Worm (Caenorhabditis elegans): ENCODE data around the gene skn-1.
A peak's percentile ranks its signal among the peaks of the same experiment; 100 is the strongest.

Gene skn-1

DNA sequence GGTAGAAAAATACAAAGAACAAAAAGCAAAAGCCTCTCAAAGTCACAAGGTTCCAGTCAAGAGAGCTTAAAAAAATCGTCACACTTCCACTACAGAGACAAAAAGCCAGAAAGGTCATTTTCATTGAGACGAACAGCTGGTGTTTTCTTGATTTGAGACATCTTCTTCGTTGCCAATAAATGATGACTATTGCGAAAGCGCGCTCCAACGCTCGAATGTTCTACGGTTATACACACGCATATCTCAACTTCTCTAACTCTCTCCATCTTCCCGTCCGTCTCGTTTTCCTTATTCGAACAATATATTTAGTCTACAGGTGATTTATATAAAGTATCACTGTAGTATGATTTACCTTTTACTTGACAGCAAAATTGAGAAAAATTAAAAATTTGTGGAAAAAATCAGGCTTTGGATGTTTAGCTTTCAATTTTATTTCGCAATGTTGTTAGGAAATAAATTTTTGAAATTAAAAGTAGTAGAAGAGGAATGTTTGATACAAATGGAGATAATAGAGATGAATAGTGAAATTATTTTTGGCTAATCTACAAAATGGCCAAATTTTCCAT is 5.3 kb upstream of the skn-1 start:
- no peak for TF ChIP-seq F13H6.1 (tag; optimal IDR thresholded peaks at IDR 0.05)
- TF ChIP-seq nfya-1 (tag; optimal IDR thresholded peaks at IDR 0.05), result peak; percentile 4
- peak; percentile 73 for TF ChIP-seq unc-55 (GFP tag; optimal IDR thresholded peaks at IDR 0.05)
- peak; percentile 30 for TF ChIP-seq hlh-30 (tag; optimal IDR thresholded peaks at IDR 0.05; ENCODE audit: insufficient read depth)
- TF ChIP-seq ceh-31 (tag; optimal IDR thresholded peaks at IDR 0.05), result peak; percentile 19

DNA sequence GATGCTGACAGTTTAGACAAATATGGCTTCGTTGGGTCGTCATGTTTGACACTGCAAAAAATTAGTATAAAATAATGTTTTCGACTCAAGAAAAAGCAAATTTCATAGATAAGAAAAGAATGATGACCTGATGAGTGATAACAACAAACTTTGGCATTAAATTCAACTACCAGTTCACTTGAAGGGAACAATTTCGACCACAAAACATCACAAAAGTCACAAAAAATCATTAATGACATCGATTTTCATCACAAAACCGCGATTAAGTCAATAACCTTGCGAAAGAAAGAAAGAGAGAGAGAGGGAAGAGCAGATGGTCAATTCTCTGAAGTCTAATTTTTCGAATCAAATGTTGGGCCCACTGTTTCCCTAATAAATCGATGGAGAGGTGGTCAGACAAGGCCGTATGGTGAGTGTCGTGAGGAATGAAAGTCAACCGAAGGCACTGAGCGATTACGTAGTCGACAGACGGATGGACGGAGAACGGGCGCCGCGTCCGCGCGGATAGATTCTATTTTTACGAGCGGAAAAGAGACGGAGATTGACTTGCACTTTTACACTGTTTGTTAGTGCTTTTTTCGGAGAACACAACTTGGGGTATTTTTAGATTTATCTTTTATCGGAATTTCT is 4.3 kb upstream of the skn-1 start, which contains the start of gene bec-1:
Gene bec-1, minus strand, starts transcription at position 51 of the 630 bp plus-strand sequence.
- no peak for TF ChIP-seq pha-4 (tag; optimal IDR thresholded peaks at IDR 0.05)
- no peak for TF ChIP-seq unc-3 (GFP tag; conservative IDR thresholded peaks at IDR 0.05)
- TF ChIP-seq unc-3 (tag; optimal IDR thresholded peaks at IDR 0.05), result no peak
- TF ChIP-seq ceh-30 (tag; optimal IDR thresholded peaks at IDR 0.05), result no peak
- TF ChIP-seq zip-5 (tag; optimal IDR thresholded peaks at IDR 0.05), result no peak
- TF ChIP-seq fax-1 (tag; optimal IDR thresholded peaks at IDR 0.05), result no peak
- no peak for TF ChIP-seq unc-55 (GFP tag; optimal IDR thresholded peaks at IDR 0.05)
- TF ChIP-seq K02D7.2 (tag; optimal IDR thresholded peaks at IDR 0.05), result no peak

DNA sequence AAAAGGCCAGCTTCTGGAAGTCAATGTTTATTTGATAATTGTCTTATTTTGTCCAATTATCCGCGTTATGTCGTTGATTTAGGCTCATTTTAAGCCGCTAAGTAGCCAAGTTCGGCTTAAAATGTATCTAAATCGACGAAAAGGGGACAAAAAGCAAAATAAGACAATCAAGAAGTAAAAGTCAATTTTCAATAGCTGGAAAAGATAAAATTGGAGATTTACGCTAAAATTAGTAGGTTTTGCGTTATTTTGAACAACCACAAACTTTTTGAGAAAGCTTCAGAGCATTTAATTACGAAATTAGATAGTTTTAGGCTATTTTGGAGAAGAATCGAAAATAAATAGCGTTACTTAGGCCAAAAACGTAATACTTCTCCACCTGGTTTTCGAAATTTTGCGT is 2.7 kb upstream of the skn-1 start:
- no peak for TF ChIP-seq hlh-8 (tag; optimal IDR thresholded peaks at IDR 0.05)

- TF ChIP-seq ceh-22 (tag; optimal IDR thresholded peaks at IDR 0.05) (no peak), Y22D7AL.16 (tag; optimal IDR thresholded peaks at IDR 0.05) (no peak), nhr-232 (tag; optimal IDR thresholded peaks at IDR 0.05) (no peak), gmeb-2 (tag; optimal IDR thresholded peaks at IDR 0.05) (no peak), K09A11.1 (tag; optimal IDR thresholded peaks at IDR 0.05; ENCODE audit: insufficient read depth) (no peak), ceh-48 (tag; optimal IDR thresholded peaks at IDR 0.05) (no peak), dmd-4 (tag; optimal IDR thresholded peaks at IDR 0.05; ENCODE audit: borderline replicate concordance) (no peak), syd-9 (tag; optimal IDR thresholded peaks at IDR 0.05) (no peak), fkh-6 (tag; optimal IDR thresholded peaks at IDR 0.05) (no peak), ceh-30 (tag; optimal IDR thresholded peaks at IDR 0.05) (no peak), hlh-15 (tag; optimal IDR thresholded peaks at IDR 0.05) (no peak), ahr-1 (tag; optimal IDR thresholded peaks at IDR 0.05) (no peak), ets-4 (tag; optimal IDR thresholded peaks at IDR 0.05) (no peak), hlh-8 (tag; optimal IDR thresholded peaks at IDR 0.05) (no peak), ztf-16 (tag; optimal IDR thresholded peaks at IDR 0.05) (no peak), hlh-13 (GFP tag; optimal IDR thresholded peaks at IDR 0.05) (no peak), fkh-10 (GFP tag; optimal IDR thresholded peaks at IDR 0.05) (no peak)
These were observed 1.9 kb upstream of the skn-1 start for ce11 chrIV:5662073-5662472.

- TF ChIP-seq elt-4 (tag; optimal IDR thresholded peaks at IDR 0.05) (no peak), ceh-6 (GFP tag; optimal IDR thresholded peaks at IDR 0.05) (no peak), K09A11.1 (tag; optimal IDR thresholded peaks at IDR 0.05; ENCODE audit: insufficient read depth) (no peak), elt-2 (tag; optimal IDR thresholded peaks at IDR 0.05) (peak; percentile 75), ceh-14 (tag; optimal IDR thresholded peaks at IDR 0.05) (no peak), sox-2 (GFP tag; IDR thresholded peaks at IDR 0.05) (no peak), npax-4 (tag; optimal IDR thresholded peaks at IDR 0.05) (no peak), madf-2 (tag; optimal IDR thresholded peaks at IDR 0.05) (no peak)
These were observed 723 bp downstream of the skn-1 start for ce11 chrIV:5659461-5659860.
